Worm (Caenorhabditis elegans): Measurements from ENCODE around the gene bkip-1.

DNA sequence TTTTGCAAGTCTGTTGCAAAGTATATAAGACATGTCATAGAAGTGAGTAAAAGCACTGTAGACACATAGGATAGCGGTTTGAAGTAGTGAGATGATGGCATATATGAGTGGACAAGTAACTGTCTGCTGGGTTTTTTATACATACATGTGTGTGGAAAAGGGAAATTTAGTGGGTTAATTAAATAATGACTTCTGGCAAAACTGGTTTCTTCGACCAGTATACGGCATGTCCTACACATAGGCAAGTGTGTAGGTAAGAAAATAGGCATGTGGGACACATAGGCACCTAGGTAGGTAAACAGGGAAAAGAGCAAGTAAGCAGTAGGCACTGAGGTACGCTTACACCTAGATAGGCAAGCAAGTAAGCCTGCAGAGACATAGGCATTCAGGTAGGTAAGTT, 6.5 kb upstream of the bkip-1 start, which contains the start of gene col-87:
- TF ChIP-seq pha-4 (tag; optimal IDR thresholded peaks at IDR 0.05) (no peak), eor-1 (tag; optimal IDR thresholded peaks at IDR 0.05) (no peak), lin-15B (tag; optimal IDR thresholded peaks at IDR 0.05) (no peak), aly-2 (tag; optimal IDR thresholded peaks at IDR 0.05) (no peak), egl-27 (tag; optimal IDR thresholded peaks at IDR 0.05) (no peak), nhr-11 (tag; optimal IDR thresholded peaks at IDR 0.05) (no peak)
